Fruit fly (Drosophila melanogaster) whole organism, embryonic: Measurements from ENCODE around the gene CG4586.

Experiments
- Adf1 ChIP-seq: fragments of 200-800 bp; sonication (Bioruptor generic); IDR thresholded peaks from 2 replicates; pipeline ENCODE4 v1.3.6; 2022; ENCODE audit warnings: missing biosample characterization, missing genetic modification characterization
- Bgb ChIP-seq: fragments of 200-800 bp; sonication (Bioruptor generic); IDR thresholded peaks from 2 replicates; pipeline ENCODE4 v1.3.6; 2022; ENCODE audit warnings: missing biosample characterization, missing genetic modification characterization; ENCODE audit not compliant: partially characterized antibody
- CG10147 ChIP-seq: fragments of 200-800 bp; sonication (Bioruptor generic); optimal IDR thresholded peaks from 2 replicates; lab custom pipeline; 2019; ENCODE audit warnings: missing biosample characterization, mild to moderate bottlenecking, missing genetic modification characterization, moderate library complexity
- CG10209 ChIP-seq: fragments of 200-800 bp; sonication (Bioruptor generic); optimal IDR thresholded peaks from 3 replicates; lab custom pipeline; 2017; ENCODE audit warnings: missing biosample characterization, mild to moderate bottlenecking, missing genetic modification characterization, missing genetic modification reagents
- CG11504 ChIP-seq: fragments of 200-800 bp; sonication (Bioruptor generic); optimal IDR thresholded peaks from 3 replicates; lab custom pipeline; 2019; ENCODE audit warnings: missing biosample characterization, mild to moderate bottlenecking, missing genetic modification characterization, moderate library complexity
- CG11723 ChIP-seq: fragments of 200-800 bp; sonication (Bioruptor generic); optimal IDR thresholded peaks from 2 replicates; lab custom pipeline; 2017; ENCODE audit warnings: missing biosample characterization, mild to moderate bottlenecking, missing genetic modification characterization
- CG13624 ChIP-seq: fragments of 200-800 bp; sonication (Bioruptor generic); optimal IDR thresholded peaks from 2 replicates; lab custom pipeline; 2016; ENCODE audit warnings: missing biosample characterization, missing genetic modification characterization
- CG1647 ChIP-seq: fragments of 200-800 bp; sonication (Bioruptor generic); optimal IDR thresholded peaks from 3 replicates; lab custom pipeline; 2016; ENCODE audit warnings: missing biosample characterization, missing genetic modification characterization
- CG17385 ChIP-seq: fragments of 200-800 bp; sonication (Bioruptor generic); optimal IDR thresholded peaks from 3 replicates; lab custom pipeline; 2018; ENCODE audit warnings: missing biosample characterization, mild to moderate bottlenecking, missing genetic modification characterization
- CG17568 ChIP-seq: fragments of 200-800 bp; sonication (Bioruptor generic); optimal IDR thresholded peaks from 2 replicates; lab custom pipeline; 2018; ENCODE audit warnings: missing biosample characterization, mild to moderate bottlenecking, missing genetic modification characterization, moderate library complexity
- CG17802 ChIP-seq: fragments of 200-800 bp; sonication (Bioruptor generic); optimal IDR thresholded peaks from 2 replicates; lab custom pipeline; 2018; ENCODE audit warnings: missing biosample characterization, mild to moderate bottlenecking, missing genetic modification characterization, moderate library complexity
- CG1832 ChIP-seq: fragments of 200-800 bp; sonication (Bioruptor generic); optimal IDR thresholded peaks from 2 replicates; lab custom pipeline; 2017; ENCODE audit warnings: missing biosample characterization, mild to moderate bottlenecking, missing genetic modification characterization, inconsistent platforms
- CG2129 ChIP-seq: fragments of 200-800 bp; sonication (Bioruptor generic); IDR thresholded peaks from 2 replicates; pipeline ENCODE4 v1.3.6; 2022; ENCODE audit warnings: missing biosample characterization, missing genetic modification characterization; ENCODE audit not compliant: partially characterized antibody
- CG34224 ChIP-seq: fragments of 200-800 bp; sonication (Bioruptor generic); IDR thresholded peaks from 3 replicates; pipeline ENCODE4 v1.3.6; 2022; ENCODE audit warnings: missing biosample characterization, missing genetic modification characterization; ENCODE audit not compliant: partially characterized antibody
- CG42726 ChIP-seq: fragments of 200-800 bp; sonication (Bioruptor generic); IDR thresholded peaks from 2 replicates; pipeline ENCODE4 v1.3.6; 2022; ENCODE audit warnings: missing biosample characterization, missing genetic modification characterization; ENCODE audit not compliant: partially characterized antibody
- CG4820 ChIP-seq: fragments of 200-800 bp; sonication (Bioruptor generic); optimal IDR thresholded peaks from 3 replicates; lab custom pipeline; 2016; ENCODE audit warnings: missing biosample characterization, missing genetic modification characterization
- CG6654 ChIP-seq: fragments of 200-800 bp; sonication (Bioruptor generic); optimal IDR thresholded peaks from 2 replicates; lab custom pipeline; 2017; ENCODE audit warnings: missing biosample characterization, mild to moderate bottlenecking, missing genetic modification characterization
- CG6683 ChIP-seq: fragments of 200-800 bp; sonication (Bioruptor generic); optimal IDR thresholded peaks from 2 replicates; lab custom pipeline; 2017; ENCODE audit warnings: missing biosample characterization, mild to moderate bottlenecking, missing genetic modification characterization, missing genetic modification reagents
- CG6813 ChIP-seq: fragments of 200-800 bp; sonication (Bioruptor generic); optimal IDR thresholded peaks from 2 replicates; lab custom pipeline; 2017; ENCODE audit warnings: missing biosample characterization, missing genetic modification characterization, mild to moderate bottlenecking, moderate library complexity, missing genetic modification reagents
- CG7987 ChIP-seq: fragments of 200-800 bp; sonication (Bioruptor generic); optimal IDR thresholded peaks from 2 replicates; lab custom pipeline; 2018; ENCODE audit warnings: missing biosample characterization, mild to moderate bottlenecking, missing genetic modification characterization, moderate library complexity
- Dip3 ChIP-seq: fragments of 200-800 bp; sonication (Bioruptor generic); optimal IDR thresholded peaks from 3 replicates; lab custom pipeline; 2016; ENCODE audit warnings: missing biosample characterization, missing genetic modification characterization
- HmgD ChIP-seq: fragments of 200-800 bp; sonication (Bioruptor generic); optimal IDR thresholded peaks from 3 replicates; lab custom pipeline; 2016; ENCODE audit warnings: missing biosample characterization, missing genetic modification characterization
- Hr3 ChIP-seq: fragments of 200-800 bp; sonication (Bioruptor generic); optimal IDR thresholded peaks from 3 replicates; lab custom pipeline; 2016; ENCODE audit warnings: missing biosample characterization, missing genetic modification characterization
- Hsf ChIP-seq: fragments of 200-800 bp; sonication (Bioruptor generic); optimal IDR thresholded peaks from 3 replicates; lab custom pipeline; 2016; ENCODE audit warnings: missing biosample characterization, missing genetic modification characterization
- Lhr ChIP-seq: fragments of 200-800 bp; sonication (Bioruptor generic); optimal IDR thresholded peaks from 3 replicates; lab custom pipeline; 2017; ENCODE audit warnings: mild to moderate bottlenecking, missing biosample characterization, missing genetic modification reagents, missing genetic modification characterization
- Lim3 ChIP-seq: fragments of 200-800 bp; sonication (Bioruptor generic); IDR thresholded peaks from 2 replicates; pipeline ENCODE4 v1.3.6; 2022; ENCODE audit warnings: missing biosample characterization, missing genetic modification characterization
- MBD-R2 ChIP-seq: fragments of 200-800 bp; sonication (Bioruptor generic); IDR thresholded peaks from 2 replicates; pipeline ENCODE4 v1.3.6; 2022; ENCODE audit warnings: missing biosample characterization, missing genetic modification characterization
- MTF-1 ChIP-seq: fragments of 200-800 bp; sonication (Bioruptor generic); optimal IDR thresholded peaks from 2 replicates; lab custom pipeline; 2018; ENCODE audit warnings: missing biosample characterization, mild to moderate bottlenecking, missing genetic modification characterization, borderline replicate concordance
- Med ChIP-seq: fragments of 200-800 bp; sonication (Bioruptor generic); peaks from one replicate; lab custom pipeline; 2016; ENCODE audit warnings: missing biosample characterization, missing genetic modification characterization, mild to moderate bottlenecking, inconsistent platforms, moderate library complexity
- NFAT ChIP-seq: fragments of 200-800 bp; sonication (Bioruptor generic); IDR thresholded peaks from 2 replicates; pipeline ENCODE4 v1.3.6; 2022; ENCODE audit warnings: missing biosample characterization, missing genetic modification characterization
- NK7.1 ChIP-seq: fragments of 200-800 bp; sonication (Bioruptor generic); optimal IDR thresholded peaks from 3 replicates; lab custom pipeline; 2016; ENCODE audit warnings: missing biosample characterization, missing genetic modification characterization
- Sox100B ChIP-seq: fragments of 200-800 bp; sonication (Bioruptor generic); optimal IDR thresholded peaks from 3 replicates; lab custom pipeline; 2018; ENCODE audit warnings: missing biosample characterization, mild to moderate bottlenecking, missing genetic modification characterization
- Stat92E ChIP-seq, 3 experiments: fragments of >200 bp in 2 of 3; fragments of 200-800 bp in 1 of 3; sonication (Bioruptor generic) in 1 of 3; optimal IDR thresholded peaks; 2 replicates each; lab custom pipeline; 2017 to 2019; ENCODE audit warnings: missing biosample characterization in 3 of 3, missing genetic modification characterization in 3 of 3, mild to moderate bottlenecking in 1 of 3, moderate library complexity in 1 of 3
- ap ChIP-seq: fragments of 200-800 bp; sonication (Bioruptor generic); IDR thresholded peaks from 2 replicates; pipeline ENCODE4 v1.3.6; 2022; ENCODE audit warnings: missing biosample characterization, missing genetic modification characterization
- ash1 ChIP-seq: fragments of 200-800 bp; sonication (Bioruptor generic); optimal IDR thresholded peaks from 2 replicates; lab custom pipeline; 2018; ENCODE audit warnings: missing biosample characterization, mild to moderate bottlenecking, missing genetic modification characterization
- da ChIP-seq: fragments of 200-800 bp; sonication (Bioruptor generic); optimal IDR thresholded peaks from 2 replicates; lab custom pipeline; 2016; ENCODE audit warnings: missing biosample characterization, missing genetic modification characterization
- dati ChIP-seq: fragments of 200-800 bp; sonication (Bioruptor generic); IDR thresholded peaks from 2 replicates; pipeline ENCODE4 v1.3.6; 2022; ENCODE audit warnings: missing biosample characterization, missing genetic modification characterization
- dysf ChIP-seq: fragments of 200-800 bp; sonication (Bioruptor generic); IDR thresholded peaks from 3 replicates; pipeline ENCODE4 v1.3.6; 2022; ENCODE audit warnings: missing biosample characterization, missing genetic modification characterization
- en ChIP-seq: fragments of 200-800 bp; sonication (Bioruptor generic); optimal IDR thresholded peaks from 2 replicates; lab custom pipeline; 2016; ENCODE audit warnings: missing biosample characterization, missing genetic modification characterization
- exex ChIP-seq: fragments of 200-800 bp; sonication (Bioruptor generic); optimal IDR thresholded peaks from 4 replicates; lab custom pipeline; 2018; ENCODE audit warnings: missing biosample characterization, mild to moderate bottlenecking, missing genetic modification characterization, moderate library complexity
- grn ChIP-seq: fragments of 200-800 bp; sonication (Bioruptor generic); optimal IDR thresholded peaks from 3 replicates; lab custom pipeline; 2017; ENCODE audit warnings: missing biosample characterization, missing genetic modification characterization
- lbe ChIP-seq: fragments of 200-800 bp; sonication (Bioruptor generic); optimal IDR thresholded peaks from 2 replicates; lab custom pipeline; 2016; ENCODE audit warnings: missing biosample characterization, mild to moderate bottlenecking, missing genetic modification characterization
- pb ChIP-seq: fragments of 200-800 bp; sonication (Bioruptor generic); optimal IDR thresholded peaks from 3 replicates; lab custom pipeline; 2016; ENCODE audit warnings: missing biosample characterization, missing genetic modification characterization
- prd ChIP-seq, 3 experiments: fragments of >200 bp in 2 of 3; fragments of 200-800 bp in 1 of 3; sonication (Bioruptor generic) in 1 of 3; optimal IDR thresholded peaks in 2 of 3; IDR thresholded peaks in 1 of 3; 2 replicates in 2 of 3; 3 replicates in 1 of 3; pipeline versions ENCODE4 v1.3.6 to Lab custom; 2017 to 2022; ENCODE audit warnings: missing biosample characterization in 1 of 3, missing genetic modification characterization in 1 of 3
- ro ChIP-seq: fragments of 200-800 bp; sonication (Bioruptor generic); IDR thresholded peaks from 2 replicates; pipeline ENCODE4 v1.3.6; 2022; ENCODE audit warnings: missing biosample characterization, missing genetic modification characterization
- shn ChIP-seq: fragments of 200-800 bp; sonication (Bioruptor generic); optimal IDR thresholded peaks from 3 replicates; lab custom pipeline; 2016; ENCODE audit warnings: missing biosample characterization, missing genetic modification characterization
- unpg ChIP-seq: fragments of 200-800 bp; sonication (Bioruptor generic); optimal IDR thresholded peaks from 3 replicates; lab custom pipeline; 2018; ENCODE audit warnings: missing biosample characterization, mild to moderate bottlenecking, missing genetic modification characterization, moderate library complexity
- zen ChIP-seq: fragments of 200-800 bp; sonication (Bioruptor generic); optimal IDR thresholded peaks from 3 replicates; lab custom pipeline; 2018; ENCODE audit warnings: missing biosample characterization, mild to moderate bottlenecking, missing genetic modification characterization, moderate library complexity

The CG4586 gene

dm6 chrX:7011063-7011743 lies 41.5 kb downstream of the CG4586 start, which contains the start of the genes cm, sloth1 and sloth2 (continued):
- peak; percentile 64 for TF ChIP-seq CG42726 (GFP tag; lab: Robert Waterston, UW)
- TF ChIP-seq dysf, result peak; percentile 88
- peak; percentile 50 for TF ChIP-seq CG17802 (tag; lab: Kevin White, UChicago)
- peak in 1 of 3 experiments; percentile 65 for TF ChIP-seq Stat92E (GFP tag; optimal IDR thresholded peaks at IDR 0.05; lab: Kevin White, UChicago)
- TF ChIP-seq NK7.1, result peak; percentile 69
- TF ChIP-seq Med, result peak; percentile 98
- TF ChIP-seq CG13624 (GFP tag; lab: Kevin White, UChicago), result peak; percentile 83
- TF ChIP-seq CG17385 (GFP tag; lab: Kevin White, UChicago), result peak; percentile 70
- TF ChIP-seq CG4820 (GFP tag; lab: Kevin White, UChicago), result peak; percentile 79
- peak; percentile 93 for TF ChIP-seq MBD-R2 (GFP tag; lab: Robert Waterston, UW)
- TF ChIP-seq CG34224 (GFP tag; lab: Robert Waterston, UW), result peak; percentile 89
- TF ChIP-seq exex (tag; lab: Kevin White, UChicago), result peak; percentile 44
- TF ChIP-seq ap (GFP tag; lab: Robert Waterston, UW), result peak; percentile 75
- TF ChIP-seq CG6683, result peak; percentile 45
- peak; percentile 57 for TF ChIP-seq lbe
- TF ChIP-seq Hsf (GFP tag; lab: Kevin White, UChicago), result peak; percentile 92
- TF ChIP-seq CG2129 (GFP tag; lab: Robert Waterston, UW), result peak; percentile 90
- TF ChIP-seq en, result peak; percentile 70
- TF ChIP-seq CG1647, result peak; percentile 59
- peak; percentile 70 for TF ChIP-seq Lhr (GFP tag; lab: Kevin White, UChicago)
- peak; percentile 76 for TF ChIP-seq CG17568 (GFP tag; lab: Kevin White, UChicago)
- peak; percentile 79 for TF ChIP-seq Bgb (GFP tag; lab: Robert Waterston, UW)
- peak; percentile 77 for TF ChIP-seq CG10147
- peak; percentile 80 for TF ChIP-seq zen (tag; lab: Kevin White, UChicago)
- TF ChIP-seq CG6654 (GFP tag; lab: Kevin White, UChicago), result no peak
- no peak for TF ChIP-seq ro (GFP tag; lab: Robert Waterston, UW)
- TF ChIP-seq HmgD (GFP tag; lab: Kevin White, UChicago), result peak; percentile 62
- peak; percentile 81 for TF ChIP-seq Dip3
- no peak; the same call in 1 of the 2 replicates for TF ChIP-seq Lim3 (GFP tag; lab: Robert Waterston, UW)
- no peak for TF ChIP-seq ash1
- peak; percentile 80 for TF ChIP-seq CG11504 (tag; lab: Kevin White, UChicago)
- peak; percentile 79 for TF ChIP-seq NFAT (GFP tag; lab: Robert Waterston, UW)
- peak; percentile 46 for TF ChIP-seq MTF-1 (GFP tag; lab: Kevin White, UChicago)
- peak; percentile 90 for TF ChIP-seq Hr3 (GFP tag; lab: Kevin White, UChicago)
- TF ChIP-seq da, result peak; percentile 65
- TF ChIP-seq shn (GFP tag; lab: Kevin White, UChicago), result peak; percentile 84
- TF ChIP-seq Sox100B (GFP tag; lab: Kevin White, UChicago), result peak; percentile 58
- peak; percentile 39 for TF ChIP-seq Adf1 (GFP tag; lab: Robert Waterston, UW)
- TF ChIP-seq CG11723 (GFP tag; lab: Kevin White, UChicago), result peak; percentile 82
- no peak for TF ChIP-seq prd (optimal IDR thresholded peaks at IDR 0.05; lab: Kevin White, UChicago)
- TF ChIP-seq prd (GFP tag; IDR thresholded peaks at IDR 0.05; lab: Robert Waterston, UW), result peak; percentile 94
- peak; percentile 87 for TF ChIP-seq unpg (GFP tag; lab: Kevin White, UChicago)
- peak; percentile 59 for TF ChIP-seq CG7987 (GFP tag; lab: Kevin White, UChicago)
- TF ChIP-seq CG10209, result peak; percentile 71
- peak; percentile 58 for TF ChIP-seq CG6813
- peak; percentile 32 for TF ChIP-seq grn (GFP tag; lab: Kevin White, UChicago)
- TF ChIP-seq pb (GFP tag; lab: Kevin White, UChicago), result peak; percentile 50
- TF ChIP-seq CG1832 (GFP tag; lab: Kevin White, UChicago), result no peak
- TF ChIP-seq dati (GFP tag; lab: Robert Waterston, UW), result 0 out of 2 replicates have a peak, but pooled peaks have one; percentile 41
